Worm (Caenorhabditis elegans) whole organism, L3 larva: Measurements from ENCODE around the gene Y43F8B.3.
A peak's percentile ranks its signal among the peaks of the same experiment; 100 is the strongest.

ENCODE experiments used
- R02D3.7 ChIP-seq: fragments of 150-350 bp; optimal IDR thresholded peaks from 2 replicates; lab custom pipeline; 2014; ENCODE audit warnings: missing biosample characterization, missing genetic modification characterization
- ama-1 ChIP-seq: fragments of 150-350 bp; optimal IDR thresholded peaks from 2 replicates; lab custom pipeline; 2018
- ceh-28 ChIP-seq: fragments of 150-350 bp; optimal IDR thresholded peaks from 2 replicates; lab custom pipeline; 2014; ENCODE audit warnings: missing biosample characterization, missing genetic modification reagents, missing genetic modification characterization
- ceh-82 ChIP-seq: fragments of 150-350 bp; optimal IDR thresholded peaks from 2 replicates; lab custom pipeline; 2014; ENCODE audit warnings: missing biosample characterization, missing genetic modification characterization
- ceh-9 ChIP-seq: sonication (generic microtip); optimal IDR thresholded peaks from 2 replicates; lab custom pipeline; 2018; ENCODE audit warnings: missing biosample characterization, missing genetic modification characterization
- daf-12 ChIP-seq: fragments of 150-350 bp; optimal IDR thresholded peaks from 2 replicates; lab custom pipeline; 2014; ENCODE audit warnings: missing biosample characterization, missing genetic modification reagents, missing genetic modification characterization
- egl-27 ChIP-seq: sonication (generic microtip); optimal IDR thresholded peaks from 4 replicates; lab custom pipeline; 2017; ENCODE audit warnings: missing biosample characterization, missing genetic modification reagents, missing genetic modification characterization
- elt-1 ChIP-seq: fragments of 150-350 bp; optimal IDR thresholded peaks from 2 replicates; lab custom pipeline; 2014; ENCODE audit warnings: missing biosample characterization, missing genetic modification characterization
- elt-2 ChIP-seq: sonication (generic microtip); optimal IDR thresholded peaks from 2 replicates; lab custom pipeline; 2016; ENCODE audit warnings: missing genetic modification reagents, mild to moderate bottlenecking, missing genetic modification characterization, missing compliant biosample characterization
- elt-3 ChIP-seq, 3 experiments: fragments of 150-350 bp in 1 of 3; sonication (generic microtip) in 2 of 3; optimal IDR thresholded peaks; 2 replicates in 2 of 3; 4 replicates in 1 of 3; lab custom pipeline; 2014 to 2017; ENCODE audit warnings: missing biosample characterization in 3 of 3, missing genetic modification characterization in 3 of 3
- fkh-10 ChIP-seq: sonication (generic microtip); optimal IDR thresholded peaks from 2 replicates; lab custom pipeline; 2017; ENCODE audit warnings: missing biosample characterization, missing genetic modification reagents, missing genetic modification characterization
- hmg-11 ChIP-seq: sonication (generic microtip); optimal IDR thresholded peaks from 2 replicates; lab custom pipeline; 2016; ENCODE audit warnings: missing genetic modification characterization, missing compliant biosample characterization
- jun-1 ChIP-seq: fragments of 150-350 bp; optimal IDR thresholded peaks from 2 replicates; lab custom pipeline; 2014; ENCODE audit warnings: missing biosample characterization, missing genetic modification reagents, missing genetic modification characterization
- lsy-12 ChIP-seq: sonication (generic microtip); optimal IDR thresholded peaks from 2 replicates; lab custom pipeline; 2016; ENCODE audit warnings: mild to moderate bottlenecking, missing genetic modification characterization, missing compliant biosample characterization
- mdl-1 ChIP-seq: fragments of 150-350 bp; optimal IDR thresholded peaks from 2 replicates; lab custom pipeline; 2014; ENCODE audit warnings: missing biosample characterization, missing genetic modification characterization
- nfya-1 ChIP-seq: sonication (generic microtip); optimal IDR thresholded peaks from 2 replicates; lab custom pipeline; 2017; ENCODE audit warnings: missing genetic modification characterization, mild to moderate bottlenecking, missing compliant biosample characterization, antibody characterized with exemption, moderate library complexity; ENCODE audit not compliant: insufficient read depth
- nhr-11 ChIP-seq: fragments of 150-350 bp; optimal IDR thresholded peaks from 2 replicates; lab custom pipeline; 2014; ENCODE audit warnings: missing biosample characterization, missing genetic modification characterization
- nhr-12 ChIP-seq: fragments of 150-350 bp; optimal IDR thresholded peaks from 2 replicates; lab custom pipeline; 2014; ENCODE audit warnings: missing biosample characterization, missing genetic modification characterization
- nhr-23 ChIP-seq: fragments of 150-350 bp; optimal IDR thresholded peaks from 2 replicates; lab custom pipeline; 2014; ENCODE audit warnings: missing biosample characterization, missing genetic modification reagents, missing genetic modification characterization
- nhr-237 ChIP-seq: fragments of 150-350 bp; optimal IDR thresholded peaks from 2 replicates; lab custom pipeline; 2014; ENCODE audit warnings: missing biosample characterization, missing genetic modification characterization
- nhr-25 ChIP-seq: sonication (generic microtip); optimal IDR thresholded peaks from 2 replicates; lab custom pipeline; 2017; ENCODE audit warnings: missing biosample characterization, missing genetic modification characterization
- nhr-43 ChIP-seq: sonication (generic microtip); optimal IDR thresholded peaks from 2 replicates; lab custom pipeline; 2016; ENCODE audit warnings: mild to moderate bottlenecking, missing genetic modification characterization, missing compliant biosample characterization; ENCODE audit not compliant: poor library complexity, severe bottlenecking
- nhr-67 ChIP-seq: fragments of 150-350 bp; optimal IDR thresholded peaks from 2 replicates; lab custom pipeline; 2014; ENCODE audit warnings: missing biosample characterization, missing genetic modification characterization
- nhr-76 ChIP-seq: fragments of 150-350 bp; sonication (generic microtip); optimal IDR thresholded peaks from 5 replicates; lab custom pipeline; 2014; ENCODE audit warnings: missing biosample characterization, missing genetic modification characterization
- nhr-77 ChIP-seq: fragments of 150-350 bp; optimal IDR thresholded peaks from 2 replicates; lab custom pipeline; 2014; ENCODE audit warnings: missing biosample characterization, missing genetic modification characterization
- pha-4 ChIP-seq: fragments of 150-350 bp; optimal IDR thresholded peaks from 2 replicates; lab custom pipeline; 2014; ENCODE audit warnings: missing biosample characterization, missing genetic modification reagents, missing genetic modification characterization
- pqm-1 ChIP-seq: fragments of 150-350 bp; optimal IDR thresholded peaks from 2 replicates; lab custom pipeline; 2017; ENCODE audit warnings: missing biosample characterization, missing genetic modification characterization, inconsistent platforms
- skn-1 ChIP-seq: fragments of 150-350 bp; optimal IDR thresholded peaks from 2 replicates; lab custom pipeline; 2014; ENCODE audit warnings: missing biosample characterization, missing genetic modification characterization
- tbx-2 ChIP-seq: sonication (generic microtip); optimal IDR thresholded peaks from 2 replicates; lab custom pipeline; 2016; ENCODE audit warnings: mild to moderate bottlenecking, missing genetic modification characterization, missing compliant biosample characterization
- unc-62 ChIP-seq: fragments of 150-350 bp; sonication (generic microtip); optimal IDR thresholded peaks from 4 replicates; lab custom pipeline; 2014; ENCODE audit warnings: missing biosample characterization, missing genetic modification reagents, missing genetic modification characterization
- ztf-11 ChIP-seq: fragments of 150-350 bp; optimal IDR thresholded peaks from 2 replicates; lab custom pipeline; 2014; ENCODE audit warnings: missing biosample characterization, missing genetic modification characterization
- ztf-4 ChIP-seq: fragments of 150-350 bp; optimal IDR thresholded peaks from 2 replicates; lab custom pipeline; 2014; ENCODE audit warnings: missing biosample characterization, missing genetic modification characterization

Y43F8B.3 gene

ce11 chrV:19502579-19503151 is at the start of gene Y43F8B.3:
TSS of gene Y43F8B.3 (plus strand) at chrV:19503101.
- TF ChIP-seq ceh-82 (no peak), elt-1 (tag; lab: Kevin White, UChicago) (no peak), elt-2 (tag; lab: Kevin White, UChicago) (no peak), pqm-1 (tag; lab: Kevin White, UChicago) (no peak), hmg-11 (tag; lab: Kevin White, UChicago) (no peak), pha-4 (tag; lab: Kevin White, UChicago) (no peak), nhr-67 (tag; lab: Kevin White, UChicago) (no peak)

ce11 chrV:19455650-19456049 is 47.3 kb upstream of the Y43F8B.3 start, which contains the start of the genes Y43F8B.13 and Y43F8B.14:
TSS of gene Y43F8B.13 (plus strand) at chrV:19455950.
TSS of gene Y43F8B.14 (minus strand) at chrV:19455971.
- no peak for TF ChIP-seq nhr-76 (tag; lab: Kevin White, UChicago)
- TF ChIP-seq elt-2 (tag; lab: Kevin White, UChicago), result peak; percentile 4
- no peak for TF ChIP-seq nhr-77 (tag; lab: Kevin White, UChicago)
- no peak for TF ChIP-seq ztf-11 (tag; lab: Kevin White, UChicago)
- TF ChIP-seq R02D3.7 (tag; lab: Kevin White, UChicago), result no peak

- peak; percentile 14 for TF ChIP-seq elt-2 (tag; lab: Kevin White, UChicago)
- TF ChIP-seq nhr-237 (tag; lab: Kevin White, UChicago), result no peak
These were observed 45.8 kb upstream of the Y43F8B.3 start, which contains the start of gene Y43F8B.24 for ce11 chrV:19457120-19457519. TSS of gene Y43F8B.24 (plus strand) at chrV:19457420.

- TF ChIP-seq pqm-1 (tag; lab: Kevin White, UChicago), result peak; percentile 8
- TF ChIP-seq elt-2 (tag; lab: Kevin White, UChicago), result peak; percentile 56
These were observed 43.4 kb upstream of the Y43F8B.3 start for ce11 chrV:19459501-19459900.

ce11 chrV:19462020-19462419 is 40.9 kb upstream of the Y43F8B.3 start, which contains the start of gene Y43F8B.15:
TSS of gene Y43F8B.15 (minus strand) at chrV:19462120.
- TF ChIP-seq fkh-10, result no peak
- no peak for TF ChIP-seq nhr-67 (tag; lab: Kevin White, UChicago)
- TF ChIP-seq nhr-12 (tag; lab: Kevin White, UChicago), result no peak
- no peak for TF ChIP-seq nhr-76 (tag; lab: Kevin White, UChicago)
- no peak for TF ChIP-seq ceh-9 (tag; lab: Kevin White, UChicago)
- no peak for TF ChIP-seq skn-1 (tag; lab: Kevin White, UChicago)
- no peak for TF ChIP-seq jun-1 (tag; lab: Kevin White, UChicago)
- no peak for TF ChIP-seq tbx-2 (tag; lab: Kevin White, UChicago)
- no peak for TF ChIP-seq nhr-11 (tag; lab: Kevin White, UChicago)
- no peak for TF ChIP-seq ceh-28 (tag; lab: Kevin White, UChicago)
- no peak for TF ChIP-seq unc-62 (GFP tag; lab: Kevin White, UChicago)
- TF ChIP-seq pqm-1 (tag; lab: Kevin White, UChicago), result no peak
- no peak for TF ChIP-seq nhr-25 (tag; lab: Kevin White, UChicago)
- no peak for TF ChIP-seq ztf-11 (tag; lab: Kevin White, UChicago)
- TF ChIP-seq nfya-1, result no peak
- no peak for TF ChIP-seq elt-1 (tag; lab: Kevin White, UChicago)
- TF ChIP-seq ama-1 (lab: Kevin White, UChicago), result no peak
- no peak for TF ChIP-seq egl-27 (tag; lab: Kevin White, UChicago)

- TF ChIP-seq nhr-12 (tag; lab: Kevin White, UChicago) (no peak), nfya-1 (no peak), pha-4 (tag; lab: Kevin White, UChicago) (no peak), nhr-23 (tag; lab: Kevin White, UChicago) (no peak), ama-1 (lab: Kevin White, UChicago) (no peak), mdl-1 (tag; lab: Kevin White, UChicago) (no peak), egl-27 (tag; lab: Kevin White, UChicago) (no peak), ceh-28 (tag; lab: Kevin White, UChicago) (no peak), lsy-12 (tag; lab: Kevin White, UChicago) (no peak), ztf-4 (no peak), elt-2 (tag; lab: Kevin White, UChicago) (no peak), ceh-9 (tag; lab: Kevin White, UChicago) (no peak), hmg-11 (tag; lab: Kevin White, UChicago) (no peak), elt-3 (tag; optimal IDR thresholded peaks at IDR 0.05; lab: Kevin White, UChicago) (no peak), nhr-43 (tag; lab: Kevin White, UChicago) (no peak), daf-12 (tag; lab: Kevin White, UChicago) (no peak), skn-1 (tag; lab: Kevin White, UChicago) (no peak)
These were observed 40.3 kb upstream of the Y43F8B.3 start, which contains the start of gene Y43F8B.25 for ce11 chrV:19462612-19463011. TSS of gene Y43F8B.25 (plus strand) at chrV:19462912.
